Worm (Caenorhabditis elegans) whole organism, L4/young adult: Measurements from ENCODE around the gene phy-4.

Source experiments
- W03F9.2 ChIP-seq: fragments of 150-350 bp; optimal IDR thresholded peaks from 2 replicates; lab custom pipeline; 2014; ENCODE audit warnings: missing biosample characterization, missing genetic modification characterization
- dao-5 ChIP-seq: sonication (generic microtip); optimal IDR thresholded peaks from 2 replicates; lab custom pipeline; 2016; ENCODE audit warnings: missing genotype, missing genetic modification characterization, moderate library complexity, missing compliant biosample characterization
- him-1 ChIP-seq: sonication (generic microtip); optimal IDR thresholded peaks from 2 replicates; lab custom pipeline; 2016; ENCODE audit warnings: missing genotype, missing genetic modification reagents, missing genetic modification characterization, missing compliant biosample characterization

ce11 chrV:19484507-19484906 is 28.9 kb downstream of the phy-4 start, which contains the start of gene Y43F8B.17:
- TF ChIP-seq him-1 (tag; lab: Kevin White, UChicago) (no peak), W03F9.2 (tag; lab: Kevin White, UChicago) (no peak), dao-5 (tag; lab: Kevin White, UChicago) (no peak)
